Worm (Caenorhabditis elegans) whole organism, young adult: ENCODE results near the gene bath-29.

Source experiments
- B0336.3 ChIP-seq: fragments of 200-800 bp; sonication (Bioruptor generic); IDR thresholded peaks from 2 replicates; pipeline ENCODE4 v1.3.6; 2022; ENCODE audit warnings: missing genetic modification characterization, missing compliant biosample characterization
- D2030.7 ChIP-seq: fragments of 200-800 bp; sonication (Bioruptor generic); IDR thresholded peaks from 2 replicates; pipeline ENCODE4 v1.3.6; 2022; ENCODE audit warnings: missing genetic modification reagents, missing genetic modification characterization, missing compliant biosample characterization
- F10E7.11 ChIP-seq: sonication (generic microtip); optimal IDR thresholded peaks from 2 replicates; lab custom pipeline; 2017; ENCODE audit warnings: mild to moderate bottlenecking, missing genetic modification characterization, moderate library complexity, missing compliant biosample characterization
- F39B2.1 ChIP-seq: fragments of 200-800 bp; sonication (Bioruptor generic); IDR thresholded peaks from 2 replicates; pipeline ENCODE4 v1.3.6; 2022; ENCODE audit warnings: missing genetic modification reagents, missing genetic modification characterization, missing compliant biosample characterization
- F49E8.2 ChIP-seq: sonication (generic microtip); optimal IDR thresholded peaks from 3 replicates; lab custom pipeline; 2017; ENCODE audit warnings: missing genetic modification characterization, mild to moderate bottlenecking, missing compliant biosample characterization, antibody characterized with exemption, moderate library complexity; ENCODE audit not compliant: insufficient read depth
- F57C9.4 ChIP-seq: sonication (generic microtip); optimal IDR thresholded peaks from 2 replicates; lab custom pipeline; 2017; ENCODE audit warnings: mild to moderate bottlenecking, missing genetic modification characterization, missing compliant biosample characterization
- Y95B8A.8 ChIP-seq: fragments of 200-800 bp; sonication (Bioruptor generic); IDR thresholded peaks from 2 replicates; pipeline ENCODE4 v1.3.6; 2022; ENCODE audit warnings: missing genetic modification reagents, missing genetic modification characterization, missing compliant biosample characterization
- attf-3 ChIP-seq: fragments of 200-800 bp; sonication (Bioruptor generic); conservative IDR thresholded peaks from 2 replicates; pipeline ENCODE4 v1.3.6; 2022; ENCODE audit warnings: missing genetic modification reagents, missing genetic modification characterization, missing compliant biosample characterization
- ceh-91 ChIP-seq: fragments of 200-800 bp; sonication (Bioruptor generic); IDR thresholded peaks from 2 replicates; pipeline ENCODE4 v1.3.6; 2022; ENCODE audit warnings: missing genetic modification reagents, missing genetic modification characterization, missing compliant biosample characterization
- dox-1 ChIP-seq: fragments of 200-800 bp; sonication (Bioruptor generic); IDR thresholded peaks from 2 replicates; pipeline ENCODE4 v1.3.6; 2022; ENCODE audit warnings: missing genetic modification reagents, missing genetic modification characterization, missing compliant biosample characterization
- efl-1 ChIP-seq: fragments of 150-350 bp; optimal IDR thresholded peaks from 2 replicates; lab custom pipeline; 2014; ENCODE audit warnings: missing biosample characterization, missing genetic modification reagents, missing genetic modification characterization
- egl-18 ChIP-seq: fragments of 200-800 bp; sonication (Bioruptor generic); IDR thresholded peaks from 2 replicates; pipeline ENCODE4 v1.3.6; 2022; ENCODE audit warnings: missing genetic modification reagents, missing genetic modification characterization, missing compliant biosample characterization
- ekl-4 ChIP-seq: fragments of 200-800 bp; sonication (Bioruptor generic); IDR thresholded peaks from 2 replicates; pipeline ENCODE4 v1.3.6; 2022; ENCODE audit warnings: missing genetic modification reagents, missing genetic modification characterization, missing compliant biosample characterization
- gei-17 ChIP-seq: fragments of 200-800 bp; sonication (Bioruptor generic); optimal IDR thresholded peaks from 2 replicates; lab custom pipeline; 2018; ENCODE audit warnings: mild to moderate bottlenecking, missing genetic modification characterization, missing compliant biosample characterization
- him-1 ChIP-seq: sonication (generic microtip); optimal IDR thresholded peaks from 2 replicates; lab custom pipeline; 2016; ENCODE audit warnings: missing genotype, missing genetic modification reagents, missing genetic modification characterization, missing compliant biosample characterization
- hmg-1.2 ChIP-seq: fragments of 200-800 bp; sonication (Bioruptor generic); IDR thresholded peaks from 2 replicates; pipeline ENCODE4 v1.3.6; 2022; ENCODE audit warnings: missing genetic modification reagents, missing genetic modification characterization, missing compliant biosample characterization
- hrde-1 ChIP-seq: sonication (generic microtip); optimal IDR thresholded peaks from 2 replicates; lab custom pipeline; 2016; ENCODE audit warnings: missing genetic modification characterization, mild to moderate bottlenecking, missing compliant biosample characterization, moderate library complexity, missing genotype, missing genetic modification reagents, borderline replicate concordance
- hsf-1 ChIP-seq: fragments of 200-800 bp; sonication (Bioruptor generic); IDR thresholded peaks from 2 replicates; pipeline ENCODE4 v1.3.6; 2022; ENCODE audit warnings: missing genetic modification reagents, missing genetic modification characterization, missing compliant biosample characterization
- lag-1 ChIP-seq: fragments of 200-800 bp; sonication (Bioruptor generic); IDR thresholded peaks from 2 replicates; pipeline ENCODE4 v1.3.6; 2022; ENCODE audit warnings: missing genetic modification reagents, missing genetic modification characterization, missing compliant biosample characterization
- let-526 ChIP-seq: fragments of 200-800 bp; sonication (Bioruptor generic); IDR thresholded peaks from 2 replicates; pipeline ENCODE4 v1.3.6; 2022; ENCODE audit warnings: missing genetic modification reagents, missing genetic modification characterization, missing compliant biosample characterization
- lsl-1 ChIP-seq: fragments of 200-800 bp; sonication (Bioruptor generic); optimal IDR thresholded peaks from 2 replicates; lab custom pipeline; 2018; ENCODE audit warnings: mild to moderate bottlenecking, missing genetic modification characterization, moderate library complexity, missing compliant biosample characterization
- madf-10 ChIP-seq: sonication (generic microtip); optimal IDR thresholded peaks from 2 replicates; lab custom pipeline; 2016; ENCODE audit warnings: mild to moderate bottlenecking, missing genetic modification characterization, missing compliant biosample characterization
- madf-3 ChIP-seq: fragments of 200-800 bp; sonication (Bioruptor generic); IDR thresholded peaks from 2 replicates; pipeline ENCODE4 v1.3.6; 2022; ENCODE audit warnings: missing genetic modification reagents, missing genetic modification characterization, missing compliant biosample characterization
- madf-6 ChIP-seq: fragments of 200-800 bp; sonication (Bioruptor generic); IDR thresholded peaks from 2 replicates; pipeline ENCODE4 v1.3.6; 2022; ENCODE audit warnings: missing genetic modification reagents, missing genetic modification characterization, missing compliant biosample characterization
- madf-8 ChIP-seq: fragments of 200-800 bp; sonication (Bioruptor generic); conservative IDR thresholded peaks from 2 replicates; pipeline ENCODE4 v1.3.6; 2022; ENCODE audit warnings: missing genetic modification reagents, missing genetic modification characterization, missing compliant biosample characterization
- mcd-1 ChIP-seq: fragments of 200-800 bp; sonication (Bioruptor generic); IDR thresholded peaks from 2 replicates; pipeline ENCODE4 v1.3.6; 2022; ENCODE audit warnings: missing genetic modification reagents, missing genetic modification characterization, missing compliant biosample characterization
- nfyb-1 ChIP-seq: fragments of 200-800 bp; sonication (Bioruptor generic); IDR thresholded peaks from 2 replicates; pipeline ENCODE4 v1.3.6; 2022; ENCODE audit warnings: missing genetic modification reagents, missing genetic modification characterization, missing compliant biosample characterization
- pbrm-1 ChIP-seq: fragments of 200-800 bp; sonication (Bioruptor generic); IDR thresholded peaks from 2 replicates; pipeline ENCODE4 v1.3.6; 2022; ENCODE audit warnings: missing genetic modification reagents, missing genetic modification characterization, missing compliant biosample characterization
- rcor-1 ChIP-seq: fragments of 200-800 bp; sonication (Bioruptor generic); IDR thresholded peaks from 2 replicates; pipeline ENCODE4 v1.3.6; 2022; ENCODE audit warnings: missing genetic modification reagents, missing genetic modification characterization, missing compliant biosample characterization
- sdz-38 ChIP-seq: sonication (generic microtip); optimal IDR thresholded peaks from 2 replicates; lab custom pipeline; 2016; ENCODE audit warnings: missing genotype, missing genetic modification characterization, missing compliant biosample characterization
- sea-2 ChIP-seq: fragments of 200-800 bp; sonication (Bioruptor generic); IDR thresholded peaks from 2 replicates; pipeline ENCODE4 v1.3.6; 2022; ENCODE audit warnings: missing genetic modification characterization, missing compliant biosample characterization
- somi-1 ChIP-seq: fragments of 200-800 bp; sonication (Bioruptor generic); optimal IDR thresholded peaks from 2 replicates; lab custom pipeline; 2018; ENCODE audit warnings: mild to moderate bottlenecking, missing genetic modification characterization, missing compliant biosample characterization
- tbp1 ChIP-seq: fragments of 200-800 bp; sonication (Bioruptor generic); optimal IDR thresholded peaks from 2 replicates; lab custom pipeline; 2018; ENCODE audit warnings: mild to moderate bottlenecking, missing genetic modification characterization, missing compliant biosample characterization
- tbx-9 ChIP-seq: sonication (generic microtip); optimal IDR thresholded peaks from 2 replicates; lab custom pipeline; 2016; ENCODE audit warnings: borderline replicate concordance, missing genetic modification characterization, inconsistent platforms, missing compliant biosample characterization
- xnd-1 ChIP-seq: sonication (generic microtip); optimal IDR thresholded peaks from 2 replicates; lab custom pipeline; 2016; ENCODE audit warnings: missing genotype, missing genetic modification reagents, missing genetic modification characterization, missing compliant biosample characterization
- zfh-2 ChIP-seq: fragments of 200-800 bp; sonication (Bioruptor generic); conservative IDR thresholded peaks from 2 replicates; pipeline ENCODE4 v1.3.6; 2022; ENCODE audit warnings: missing genetic modification reagents, missing genetic modification characterization, missing compliant biosample characterization
- zim-3 ChIP-seq: sonication (generic microtip); optimal IDR thresholded peaks from 2 replicates; lab custom pipeline; 2017; ENCODE audit warnings: mild to moderate bottlenecking, missing genetic modification characterization, moderate library complexity, missing compliant biosample characterization
- ztf-3 ChIP-seq: fragments of 200-800 bp; sonication (Bioruptor generic); optimal IDR thresholded peaks from 2 replicates; lab custom pipeline; 2018; ENCODE audit warnings: mild to moderate bottlenecking, missing genetic modification characterization, missing compliant biosample characterization

Gene bath-29

DNA sequence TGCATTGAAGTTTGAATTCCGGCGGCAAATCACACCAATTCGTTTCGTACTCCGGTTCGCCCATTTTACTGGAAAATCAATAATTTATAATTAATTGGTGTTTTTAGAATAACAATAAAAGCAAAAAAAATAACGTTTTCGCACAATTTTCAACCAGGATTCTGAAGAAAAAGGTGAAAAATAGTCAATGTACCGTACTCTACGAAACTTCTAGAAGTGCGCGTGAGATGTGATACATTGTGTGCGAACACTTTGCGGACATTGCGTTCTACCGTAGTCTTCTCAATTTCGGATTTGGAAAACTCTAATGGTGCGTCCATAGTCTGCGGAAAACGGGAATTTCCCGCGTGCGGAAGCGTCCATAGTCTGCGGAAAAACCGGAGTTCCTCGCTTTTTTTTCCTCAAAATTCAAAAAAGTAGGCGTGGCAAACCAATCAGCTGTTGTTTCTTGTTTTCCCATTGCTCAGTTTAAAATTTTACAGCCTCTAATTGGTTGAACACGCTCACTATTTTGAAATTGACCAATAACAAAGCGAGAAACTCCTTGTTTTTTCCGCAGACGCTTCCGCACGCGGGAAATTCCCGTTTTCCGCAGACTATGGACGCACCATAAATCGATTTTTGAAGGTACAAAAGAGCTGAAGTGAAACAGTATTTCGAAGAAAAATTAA lies at the start of gene bath-29, which contains the start of gene F14D2.14:
Gene bath-29, plus strand, starts transcription at position 621 of the 671 bp plus-strand sequence.
Gene F14D2.14, minus strand, starts transcription at position 51 of the 671 bp plus-strand sequence.
- no peak for TF ChIP-seq B0336.3 (GFP tag; lab: Robert Waterston, UW)
- no peak for TF ChIP-seq sdz-38 (tag; lab: Kevin White, UChicago)
- no peak for TF ChIP-seq him-1 (tag; lab: Kevin White, UChicago)
- peak; percentile 90 for TF ChIP-seq hsf-1 (GFP tag; lab: Robert Waterston, UW)
- TF ChIP-seq egl-18 (GFP tag; lab: Robert Waterston, UW), result no peak
- TF ChIP-seq tbx-9, result no peak
- TF ChIP-seq nfyb-1, result peak; percentile 70; the same call in 1 of the 2 replicates
- no peak for TF ChIP-seq madf-3
- TF ChIP-seq let-526 (GFP tag; lab: Robert Waterston, UW), result no peak
- TF ChIP-seq F10E7.11 (tag; lab: Kevin White, UChicago), result no peak
- 0 out of 2 replicates have a peak, but pooled peaks have one; percentile 15 for TF ChIP-seq mcd-1 (GFP tag; lab: Robert Waterston, UW)
- 0 out of 2 replicates have a peak, but pooled peaks have one; percentile 10 for TF ChIP-seq Y95B8A.8 (GFP tag; lab: Robert Waterston, UW)
- TF ChIP-seq madf-10 (tag; lab: Kevin White, UChicago), result no peak
- TF ChIP-seq gei-17 (GFP tag; lab: Kevin White, UChicago), result no peak
- TF ChIP-seq dox-1 (GFP tag; lab: Robert Waterston, UW), result peak; percentile 40; the same call in 1 of the 2 replicates
- TF ChIP-seq efl-1 (GFP tag; lab: Kevin White, UChicago), result peak; percentile 0
- no peak for TF ChIP-seq hrde-1 (tag; lab: Kevin White, UChicago)
- TF ChIP-seq ztf-3 (GFP tag; lab: Kevin White, UChicago), result no peak
- TF ChIP-seq madf-6 (GFP tag; lab: Robert Waterston, UW), result peak; percentile 84
- TF ChIP-seq hmg-1.2 (GFP tag; lab: Robert Waterston, UW), result 0 out of 2 replicates have a peak, but pooled peaks have one; percentile 5
- TF ChIP-seq zfh-2 (GFP tag; lab: Robert Waterston, UW), result no peak
- 0 out of 2 replicates have a peak, but pooled peaks have one; percentile 45 for TF ChIP-seq madf-8 (GFP tag; lab: Robert Waterston, UW)
- peak; percentile 71 for TF ChIP-seq lsl-1 (GFP tag; lab: Kevin White, UChicago)
- no peak for TF ChIP-seq sea-2 (GFP tag; lab: Robert Waterston, UW)
- TF ChIP-seq F39B2.1 (GFP tag; lab: Robert Waterston, UW), result no peak
- no peak for TF ChIP-seq somi-1 (GFP tag; lab: Kevin White, UChicago)
- TF ChIP-seq pbrm-1 (GFP tag; lab: Robert Waterston, UW), result no peak
- peak; percentile 15 for TF ChIP-seq xnd-1 (tag; lab: Kevin White, UChicago)
- 0 out of 2 replicates have a peak, but pooled peaks have one; percentile 23 for TF ChIP-seq ekl-4 (GFP tag; lab: Robert Waterston, UW)
- no peak for TF ChIP-seq F57C9.4 (tag; lab: Kevin White, UChicago)
- TF ChIP-seq F49E8.2 (tag; lab: Kevin White, UChicago), result no peak
- TF ChIP-seq ceh-91 (GFP tag; lab: Robert Waterston, UW), result no peak
- peak; percentile 51 for TF ChIP-seq D2030.7 (GFP tag; lab: Robert Waterston, UW)
- peak; percentile 15; the same call in 1 of the 2 replicates for TF ChIP-seq rcor-1
- no peak for TF ChIP-seq tbp1 (GFP tag; lab: Kevin White, UChicago)
- TF ChIP-seq attf-3, result no peak
- TF ChIP-seq zim-3, result no peak
- no peak for TF ChIP-seq lag-1
- TF ChIP-seq, all 124 proteins: peak for 14
